Worm (Caenorhabditis elegans) whole organism, L3 larva: ENCODE data around the gene glb-22.

Experiments used
- R02D3.7 ChIP-seq: fragments of 150-350 bp; optimal IDR thresholded peaks from 2 replicates; lab custom pipeline; 2014; ENCODE audit warnings: missing biosample characterization, missing genetic modification characterization
- ZK546.5 ChIP-seq: sonication (generic microtip); optimal IDR thresholded peaks from 2 replicates; lab custom pipeline; 2017; ENCODE audit warnings: missing biosample characterization, missing genetic modification characterization
- aly-2 ChIP-seq: fragments of 150-350 bp; optimal IDR thresholded peaks from 2 replicates; lab custom pipeline; 2014; ENCODE audit warnings: missing biosample characterization, missing genetic modification characterization
- ama-1 ChIP-seq: fragments of 150-350 bp; optimal IDR thresholded peaks from 2 replicates; lab custom pipeline; 2018
- ceh-16 ChIP-seq: sonication (generic microtip); optimal IDR thresholded peaks from 2 replicates; lab custom pipeline; 2017; ENCODE audit warnings: missing biosample characterization, missing genetic modification characterization
- ceh-9 ChIP-seq: sonication (generic microtip); optimal IDR thresholded peaks from 2 replicates; lab custom pipeline; 2018; ENCODE audit warnings: missing biosample characterization, missing genetic modification characterization
- daf-12 ChIP-seq: fragments of 150-350 bp; optimal IDR thresholded peaks from 2 replicates; lab custom pipeline; 2014; ENCODE audit warnings: missing biosample characterization, missing genetic modification reagents, missing genetic modification characterization
- egl-27 ChIP-seq: sonication (generic microtip); optimal IDR thresholded peaks from 4 replicates; lab custom pipeline; 2017; ENCODE audit warnings: missing biosample characterization, missing genetic modification reagents, missing genetic modification characterization
- egl-5 ChIP-seq: fragments of 150-350 bp; optimal IDR thresholded peaks from 2 replicates; lab custom pipeline; 2017; ENCODE audit warnings: missing biosample characterization, missing genetic modification reagents, missing genetic modification characterization, inconsistent platforms
- elt-1 ChIP-seq: fragments of 150-350 bp; optimal IDR thresholded peaks from 2 replicates; lab custom pipeline; 2014; ENCODE audit warnings: missing biosample characterization, missing genetic modification characterization
- elt-3 ChIP-seq, 3 experiments: fragments of 150-350 bp in 1 of 3; sonication (generic microtip) in 2 of 3; optimal IDR thresholded peaks; 2 replicates in 2 of 3; 4 replicates in 1 of 3; lab custom pipeline; 2014 to 2017; ENCODE audit warnings: missing biosample characterization in 3 of 3, missing genetic modification characterization in 3 of 3
- fkh-2 ChIP-seq: fragments of 150-350 bp; optimal IDR thresholded peaks from 2 replicates; lab custom pipeline; 2014; ENCODE audit warnings: missing biosample characterization, missing genetic modification reagents, missing genetic modification characterization
- fos-1 ChIP-seq: fragments of 150-350 bp; optimal IDR thresholded peaks from 2 replicates; lab custom pipeline; 2014; ENCODE audit warnings: missing biosample characterization, missing genetic modification characterization
- hmg-11 ChIP-seq: sonication (generic microtip); optimal IDR thresholded peaks from 2 replicates; lab custom pipeline; 2016; ENCODE audit warnings: missing genetic modification characterization, missing compliant biosample characterization
- jun-1 ChIP-seq: fragments of 150-350 bp; optimal IDR thresholded peaks from 2 replicates; lab custom pipeline; 2014; ENCODE audit warnings: missing biosample characterization, missing genetic modification reagents, missing genetic modification characterization
- lin-15B ChIP-seq: fragments of 150-350 bp; optimal IDR thresholded peaks from 2 replicates; lab custom pipeline; 2014; ENCODE audit warnings: missing biosample characterization, missing genetic modification characterization
- lin-39 ChIP-seq: fragments of 150-350 bp; optimal IDR thresholded peaks from 2 replicates; lab custom pipeline; 2018; ENCODE audit warnings: missing biosample characterization, missing genetic modification reagents, missing genetic modification characterization
- lsy-12 ChIP-seq: sonication (generic microtip); optimal IDR thresholded peaks from 2 replicates; lab custom pipeline; 2016; ENCODE audit warnings: mild to moderate bottlenecking, missing genetic modification characterization, missing compliant biosample characterization
- mml-1 ChIP-seq: fragments of 150-350 bp; sonication (generic microtip); optimal IDR thresholded peaks from 3 replicates; lab custom pipeline; 2014; ENCODE audit warnings: missing biosample characterization, missing genetic modification characterization
- nfya-1 ChIP-seq: sonication (generic microtip); optimal IDR thresholded peaks from 2 replicates; lab custom pipeline; 2017; ENCODE audit warnings: missing genetic modification characterization, mild to moderate bottlenecking, missing compliant biosample characterization, antibody characterized with exemption, moderate library complexity; ENCODE audit not compliant: insufficient read depth
- nhr-11 ChIP-seq: fragments of 150-350 bp; optimal IDR thresholded peaks from 2 replicates; lab custom pipeline; 2014; ENCODE audit warnings: missing biosample characterization, missing genetic modification characterization
- nhr-23 ChIP-seq: fragments of 150-350 bp; optimal IDR thresholded peaks from 2 replicates; lab custom pipeline; 2014; ENCODE audit warnings: missing biosample characterization, missing genetic modification reagents, missing genetic modification characterization
- nhr-237 ChIP-seq: fragments of 150-350 bp; optimal IDR thresholded peaks from 2 replicates; lab custom pipeline; 2014; ENCODE audit warnings: missing biosample characterization, missing genetic modification characterization
- nhr-28 ChIP-seq: fragments of 150-350 bp; optimal IDR thresholded peaks from 2 replicates; lab custom pipeline; 2014; ENCODE audit warnings: missing biosample characterization, missing genetic modification characterization
- nhr-43 ChIP-seq: sonication (generic microtip); optimal IDR thresholded peaks from 2 replicates; lab custom pipeline; 2016; ENCODE audit warnings: mild to moderate bottlenecking, missing genetic modification characterization, missing compliant biosample characterization; ENCODE audit not compliant: poor library complexity, severe bottlenecking
- nhr-77 ChIP-seq: fragments of 150-350 bp; optimal IDR thresholded peaks from 2 replicates; lab custom pipeline; 2014; ENCODE audit warnings: missing biosample characterization, missing genetic modification characterization
- pha-4 ChIP-seq: fragments of 150-350 bp; optimal IDR thresholded peaks from 2 replicates; lab custom pipeline; 2014; ENCODE audit warnings: missing biosample characterization, missing genetic modification reagents, missing genetic modification characterization
- pqm-1 ChIP-seq: fragments of 150-350 bp; optimal IDR thresholded peaks from 2 replicates; lab custom pipeline; 2017; ENCODE audit warnings: missing biosample characterization, missing genetic modification characterization, inconsistent platforms
- sea-2 ChIP-seq: fragments of 150-350 bp; sonication (generic microtip); optimal IDR thresholded peaks from 4 replicates; lab custom pipeline; 2014; ENCODE audit warnings: missing biosample characterization, missing genetic modification reagents, missing genetic modification characterization
- skn-1 ChIP-seq: fragments of 150-350 bp; optimal IDR thresholded peaks from 2 replicates; lab custom pipeline; 2014; ENCODE audit warnings: missing biosample characterization, missing genetic modification characterization
- zag-1 ChIP-seq: fragments of 150-350 bp; optimal IDR thresholded peaks from 2 replicates; lab custom pipeline; 2014; ENCODE audit warnings: missing biosample characterization, missing genetic modification characterization
- ztf-11 ChIP-seq: fragments of 150-350 bp; optimal IDR thresholded peaks from 2 replicates; lab custom pipeline; 2014; ENCODE audit warnings: missing biosample characterization, missing genetic modification characterization
- ztf-4 ChIP-seq: fragments of 150-350 bp; optimal IDR thresholded peaks from 2 replicates; lab custom pipeline; 2014; ENCODE audit warnings: missing biosample characterization, missing genetic modification characterization

glb-22 gene

ce11 chrV:14603755-14604154, 3.7 kb downstream of the glb-22 start:
- TF ChIP-seq elt-1 (tag; lab: Kevin White, UChicago), result peak; percentile 66
- no peak for TF ChIP-seq sea-2 (GFP tag; lab: Kevin White, UChicago)

ce11 chrV:14609643-14610042, 9.6 kb downstream of the glb-22 start, which contains the start of gene R11H6.4:
R11H6.4 (plus strand) TSS chrV:14609943.
- no peak for TF ChIP-seq sea-2 (GFP tag; lab: Kevin White, UChicago)
- TF ChIP-seq pqm-1, result no peak
- TF ChIP-seq nhr-28 (tag; lab: Kevin White, UChicago), result no peak
- no peak for TF ChIP-seq egl-5
- TF ChIP-seq nfya-1, result no peak
- no peak for TF ChIP-seq ztf-11 (tag; lab: Kevin White, UChicago)
- no peak for TF ChIP-seq ztf-4
- no peak for TF ChIP-seq egl-27 (tag; lab: Kevin White, UChicago)
- no peak for TF ChIP-seq skn-1
- no peak for TF ChIP-seq jun-1 (tag; lab: Kevin White, UChicago)
- no peak for TF ChIP-seq elt-3 (tag; optimal IDR thresholded peaks at IDR 0.05; lab: Kevin White, UChicago)
- TF ChIP-seq pha-4 (tag; lab: Kevin White, UChicago), result no peak

- no peak for TF ChIP-seq mml-1 (tag; lab: Kevin White, UChicago)
- TF ChIP-seq nhr-28 (tag; lab: Kevin White, UChicago), result no peak
- no peak for TF ChIP-seq ceh-16 (tag; lab: Kevin White, UChicago)
These were observed 10.7 kb downstream of the glb-22 start for ce11 chrV:14610781-14611180.

- no peak for TF ChIP-seq elt-3 (tag; optimal IDR thresholded peaks at IDR 0.05; lab: Kevin White, UChicago)
- peak; percentile 92 for TF ChIP-seq nfya-1
- TF ChIP-seq egl-27 (tag; lab: Kevin White, UChicago), result no peak
- TF ChIP-seq lin-15B, result peak; percentile 55
- peak; percentile 80 for TF ChIP-seq pha-4 (tag; lab: Kevin White, UChicago)
- peak; percentile 39 for TF ChIP-seq lin-39 (tag; lab: Kevin White, UChicago)
- peak; percentile 51 for TF ChIP-seq hmg-11 (tag; lab: Kevin White, UChicago)
These were observed 12.1 kb downstream of the glb-22 start, which contains the start of the genes R11H6.5 and ccnk-1 for ce11 chrV:14612168-14612567. R11H6.5 (minus strand) TSS chrV:14612222. ccnk-1 (plus strand) TSS chrV:14612548.

ce11 chrV:14614454-14614853, 14.4 kb downstream of the glb-22 start:
- TF ChIP-seq fkh-2 (no peak), skn-1 (no peak), nfya-1 (peak; percentile 86)
- TF ChIP-seq, all 47 proteins: peak for 1

ce11 chrV:14615671-14616070, 15.6 kb downstream of the glb-22 start:
- TF ChIP-seq elt-1 (tag; lab: Kevin White, UChicago), result no peak
- TF ChIP-seq daf-12, result no peak
- TF ChIP-seq nhr-23 (tag; lab: Kevin White, UChicago), result no peak
- TF ChIP-seq hmg-11 (tag; lab: Kevin White, UChicago), result no peak
- no peak for TF ChIP-seq ama-1 (lab: Kevin White, UChicago)
- no peak for TF ChIP-seq zag-1 (tag; lab: Kevin White, UChicago)
- no peak for TF ChIP-seq nhr-43 (tag; lab: Kevin White, UChicago)
- no peak for TF ChIP-seq skn-1
- no peak for TF ChIP-seq nhr-11
- TF ChIP-seq fos-1, result no peak
- TF ChIP-seq pqm-1, result no peak
- TF ChIP-seq aly-2 (tag; lab: Kevin White, UChicago), result no peak
- no peak for TF ChIP-seq ceh-9 (tag; lab: Kevin White, UChicago)
- TF ChIP-seq ZK546.5 (tag; lab: Kevin White, UChicago), result no peak
- TF ChIP-seq nhr-28 (tag; lab: Kevin White, UChicago), result no peak
- no peak for TF ChIP-seq lsy-12 (tag; lab: Kevin White, UChicago)
- TF ChIP-seq R02D3.7, result no peak
- no peak for TF ChIP-seq nhr-77 (tag; lab: Kevin White, UChicago)
- TF ChIP-seq mml-1 (tag; lab: Kevin White, UChicago), result no peak
- TF ChIP-seq nhr-237 (tag; lab: Kevin White, UChicago), result no peak
